Worm (Caenorhabditis elegans): ENCODE results near the gene F13E9.16.

ce11 chrIV:10869642-10870041 is 17.5 kb downstream of the F13E9.16 start:
- TF ChIP-seq ama-1 (optimal IDR thresholded peaks at IDR 0.05), result no peak
- no peak for TF ChIP-seq nhr-77 (tag; optimal IDR thresholded peaks at IDR 0.05)

Data from whole organism, L1 larva.